Fruit fly (Drosophila melanogaster) whole organism, embryonic: ENCODE measurements around the gene AANATL3.

Source experiments
- Awh ChIP-seq: fragments of 200-800 bp; sonication (Bioruptor generic); IDR thresholded peaks from 2 replicates; pipeline ENCODE4, ENCODE4 v1.3.6; 2022; ENCODE audit warnings: missing biosample characterization, missing genetic modification characterization
- BEAF-32 ChIP-seq: fragments of 200-800 bp; sonication (Bioruptor generic); optimal IDR thresholded peaks from 3 replicates; lab custom pipeline; 2017; ENCODE audit warnings: missing biosample characterization, missing genetic modification characterization, mild to moderate bottlenecking, moderate library complexity, missing genetic modification reagents
- CG10366 ChIP-seq: fragments of 200-800 bp; sonication (Bioruptor generic); IDR thresholded peaks from 2 replicates; pipeline ENCODE4 v1.3.6; 2022; ENCODE audit warnings: missing biosample characterization, missing genetic modification characterization
- CG10565 ChIP-seq: fragments of 200-800 bp; sonication (Bioruptor generic); optimal IDR thresholded peaks from 3 replicates; lab custom pipeline; 2016; ENCODE audit warnings: missing biosample characterization, mild to moderate bottlenecking, missing genetic modification characterization
- CG12071 ChIP-seq: fragments of 200-800 bp; sonication (Bioruptor generic); optimal IDR thresholded peaks from 3 replicates; lab custom pipeline; 2018; ENCODE audit warnings: missing biosample characterization, mild to moderate bottlenecking, missing genetic modification characterization
- CG12104 ChIP-seq: fragments of 200-800 bp; sonication (Bioruptor generic); optimal IDR thresholded peaks from 3 replicates; lab custom pipeline; 2016; ENCODE audit warnings: missing biosample characterization, missing genetic modification characterization
- CG13624 ChIP-seq: fragments of 200-800 bp; sonication (Bioruptor generic); optimal IDR thresholded peaks from 2 replicates; lab custom pipeline; 2016; ENCODE audit warnings: missing biosample characterization, missing genetic modification characterization
- CG1529 ChIP-seq: fragments of 200-800 bp; sonication (Bioruptor generic); optimal IDR thresholded peaks from 3 replicates; lab custom pipeline; 2018; ENCODE audit warnings: missing biosample characterization, missing genetic modification characterization
- CG15696 ChIP-seq: fragments of 200-800 bp; sonication (Bioruptor generic); optimal IDR thresholded peaks from 2 replicates; lab custom pipeline; 2019; ENCODE audit warnings: missing biosample characterization, mild to moderate bottlenecking, missing genetic modification characterization, moderate library complexity
- CG18262 ChIP-seq: fragments of 200-800 bp; optimal IDR thresholded peaks from 3 replicates; lab custom pipeline; 2019; ENCODE audit warnings: missing biosample characterization, mild to moderate bottlenecking, missing genetic modification characterization, moderate library complexity
- CG18599 ChIP-seq: fragments of 200-800 bp; sonication (Bioruptor generic); optimal IDR thresholded peaks from 3 replicates; lab custom pipeline; 2017; ENCODE audit warnings: missing biosample characterization, missing genetic modification characterization, mild to moderate bottlenecking, moderate library complexity, missing genetic modification reagents
- CG32532 ChIP-seq: fragments of 200-800 bp; sonication (Bioruptor generic); IDR thresholded peaks from 2 replicates; pipeline ENCODE4 v1.3.6; 2022; ENCODE audit warnings: missing biosample characterization, missing genetic modification characterization
- CG43689 ChIP-seq: fragments of 200-800 bp; sonication (Bioruptor generic); IDR thresholded peaks from 2 replicates; pipeline ENCODE4 v1.3.6; 2022; ENCODE audit warnings: missing biosample characterization, missing genetic modification characterization
- CG4707 ChIP-seq: fragments of 200-800 bp; sonication (Bioruptor generic); optimal IDR thresholded peaks from 2 replicates; lab custom pipeline; 2018; ENCODE audit warnings: missing biosample characterization, mild to moderate bottlenecking, missing genetic modification characterization, moderate library complexity
- CG6765 ChIP-seq: fragments of 200-800 bp; sonication (Bioruptor generic); optimal IDR thresholded peaks from 3 replicates; lab custom pipeline; 2017; ENCODE audit warnings: missing biosample characterization, mild to moderate bottlenecking, missing genetic modification characterization
- CG8944 ChIP-seq: fragments of 200-800 bp; sonication (Bioruptor generic); optimal IDR thresholded peaks from 3 replicates; lab custom pipeline; 2016; ENCODE audit warnings: missing biosample characterization, missing genetic modification characterization
- CG9609 ChIP-seq: fragments of 200-800 bp; sonication (Bioruptor generic); optimal IDR thresholded peaks from 3 replicates; lab custom pipeline; 2016; ENCODE audit warnings: missing biosample characterization, missing genetic modification characterization
- CHES-1-like ChIP-seq: fragments of 200-800 bp; sonication (Bioruptor generic); optimal IDR thresholded peaks from 2 replicates; lab custom pipeline; 2016; ENCODE audit warnings: missing biosample characterization, missing genetic modification characterization
- D19A ChIP-seq: fragments of 200-800 bp; optimal IDR thresholded peaks from 3 replicates; lab custom pipeline; 2019; ENCODE audit warnings: missing biosample characterization, mild to moderate bottlenecking, missing genetic modification characterization, moderate library complexity
- Drgx ChIP-seq: fragments of 200-800 bp; sonication (Bioruptor generic); IDR thresholded peaks from 2 replicates; pipeline ENCODE4 v1.3.6; 2022; ENCODE audit warnings: missing biosample characterization, missing genetic modification characterization
- H15 ChIP-seq: fragments of 200-800 bp; sonication (Bioruptor generic); IDR thresholded peaks from 3 replicates; pipeline ENCODE4 v1.3.6; 2022; ENCODE audit warnings: missing biosample characterization, missing genetic modification characterization
- HHEX ChIP-seq: fragments of 200-800 bp; sonication (Bioruptor generic); optimal IDR thresholded peaks from 3 replicates; lab custom pipeline; 2017; ENCODE audit warnings: missing biosample characterization, mild to moderate bottlenecking, missing genetic modification characterization, missing genetic modification reagents
- Hr39 ChIP-seq: fragments of >200 bp; optimal IDR thresholded peaks from 2 replicates; lab custom pipeline; 2017
- MTF-1 ChIP-seq: fragments of 200-800 bp; sonication (Bioruptor generic); optimal IDR thresholded peaks from 2 replicates; lab custom pipeline; 2018; ENCODE audit warnings: missing biosample characterization, mild to moderate bottlenecking, missing genetic modification characterization, borderline replicate concordance
- Meics ChIP-seq: fragments of 200-800 bp; sonication (Bioruptor generic); optimal IDR thresholded peaks from 2 replicates; lab custom pipeline; 2017; ENCODE audit warnings: missing biosample characterization, mild to moderate bottlenecking, missing genetic modification characterization
- PHDP ChIP-seq: fragments of 200-800 bp; sonication (Bioruptor generic); optimal IDR thresholded peaks from 3 replicates; lab custom pipeline; 2018; ENCODE audit warnings: missing biosample characterization, mild to moderate bottlenecking, missing genetic modification characterization, moderate library complexity
- Pdp1 ChIP-seq, 2 experiments: fragments of 200-800 bp; sonication (Bioruptor generic); optimal IDR thresholded peaks; 3 replicates each; lab custom pipeline; 2016; ENCODE audit warnings: missing biosample characterization in 2 of 2, missing genetic modification characterization in 2 of 2, mild to moderate bottlenecking in 1 of 2, moderate library complexity in 1 of 2
- Sin3A ChIP-seq: fragments of >200 bp; optimal IDR thresholded peaks from 2 replicates; lab custom pipeline; 2018
- Sry-δ ChIP-seq: fragments of 200-800 bp; sonication (Bioruptor generic); optimal IDR thresholded peaks from 2 replicates; lab custom pipeline; 2016; ENCODE audit warnings: missing biosample characterization, missing genetic modification characterization
- Tbp ChIP-seq: fragments of >200 bp; optimal IDR thresholded peaks from 2 replicates; lab custom pipeline; 2018; ENCODE audit warnings: missing biosample characterization, missing genetic modification characterization
- Xrp1 ChIP-seq: fragments of 200-800 bp; sonication (Bioruptor generic); IDR thresholded peaks from 2 replicates; pipeline ENCODE4 v1.3.6; 2022; ENCODE audit warnings: missing biosample characterization, missing genetic modification characterization
- bsh ChIP-seq, 2 experiments: fragments of 200-800 bp; sonication (Bioruptor generic); optimal IDR thresholded peaks; 2 replicates each; lab custom pipeline; 2017 to 2018; ENCODE audit warnings: mild to moderate bottlenecking in 2 of 2, missing biosample characterization in 2 of 2, missing genetic modification characterization in 2 of 2, moderate library complexity in 1 of 2
- cato ChIP-seq: fragments of 200-800 bp; sonication (Bioruptor generic); optimal IDR thresholded peaks from 2 replicates; lab custom pipeline; 2016; ENCODE audit warnings: missing biosample characterization, missing genetic modification characterization, borderline replicate concordance
- chif ChIP-seq, 2 experiments: fragments of 200-800 bp; sonication (Bioruptor generic); optimal IDR thresholded peaks; 3 replicates each; lab custom pipeline; 2016; ENCODE audit warnings: missing biosample characterization in 2 of 2, missing genetic modification characterization in 2 of 2
- da ChIP-seq: fragments of 200-800 bp; sonication (Bioruptor generic); optimal IDR thresholded peaks from 2 replicates; lab custom pipeline; 2016; ENCODE audit warnings: missing biosample characterization, missing genetic modification characterization
- emc ChIP-seq: fragments of 200-800 bp; sonication (Bioruptor generic); optimal IDR thresholded peaks from 2 replicates; lab custom pipeline; 2016; ENCODE audit warnings: missing biosample characterization, missing genetic modification characterization
- esg ChIP-seq: fragments of 200-800 bp; sonication (Bioruptor generic); conservative IDR thresholded peaks from 2 replicates; pipeline ENCODE4 v1.3.6; 2022; ENCODE audit warnings: missing biosample characterization, missing genetic modification characterization
- grau ChIP-seq: fragments of 200-800 bp; optimal IDR thresholded peaks from 3 replicates; lab custom pipeline; 2019; ENCODE audit warnings: missing biosample characterization, mild to moderate bottlenecking, missing genetic modification characterization, moderate library complexity
- grn ChIP-seq: fragments of 200-800 bp; sonication (Bioruptor generic); optimal IDR thresholded peaks from 3 replicates; lab custom pipeline; 2017; ENCODE audit warnings: missing biosample characterization, missing genetic modification characterization
- gsb ChIP-seq: fragments of 200-800 bp; sonication (Bioruptor generic); IDR thresholded peaks from 2 replicates; pipeline ENCODE4 v1.3.6; 2022; ENCODE audit warnings: missing biosample characterization, missing genetic modification characterization
- klu ChIP-seq: fragments of 200-800 bp; sonication (Bioruptor generic); IDR thresholded peaks from 2 replicates; pipeline ENCODE4 v1.3.6; 2022; ENCODE audit warnings: missing biosample characterization, missing genetic modification characterization
- luna ChIP-seq: fragments of 200-800 bp; sonication (Bioruptor generic); optimal IDR thresholded peaks from 2 replicates; lab custom pipeline; 2016; ENCODE audit warnings: missing biosample characterization, missing genetic modification characterization
- oc ChIP-seq: fragments of 200-800 bp; sonication (Bioruptor generic); optimal IDR thresholded peaks from 2 replicates; lab custom pipeline; 2018; ENCODE audit warnings: missing biosample characterization, mild to moderate bottlenecking, missing genetic modification characterization, moderate library complexity
- otp ChIP-seq: fragments of 200-800 bp; sonication (Bioruptor generic); IDR thresholded peaks from 3 replicates; pipeline ENCODE4, ENCODE4 v1.3.6; 2022; ENCODE audit warnings: missing biosample characterization, missing genetic modification characterization
- prd ChIP-seq, 3 experiments: fragments of >200 bp in 2 of 3; fragments of 200-800 bp in 1 of 3; sonication (Bioruptor generic) in 1 of 3; optimal IDR thresholded peaks in 2 of 3; IDR thresholded peaks in 1 of 3; 2 replicates in 2 of 3; 3 replicates in 1 of 3; pipeline versions ENCODE4 v1.3.6 to Lab custom; 2017 to 2022; ENCODE audit warnings: missing biosample characterization in 1 of 3, missing genetic modification characterization in 1 of 3
- psq ChIP-seq: fragments of 200-800 bp; sonication (Bioruptor generic); optimal IDR thresholded peaks from 2 replicates; lab custom pipeline; 2017; ENCODE audit warnings: missing biosample characterization, missing genetic modification characterization
- row ChIP-seq: fragments of 200-800 bp; sonication (Bioruptor generic); IDR thresholded peaks from 3 replicates; pipeline ENCODE4 v1.3.6; 2022; ENCODE audit warnings: missing biosample characterization, missing genetic modification characterization
- salm ChIP-seq: fragments of 200-800 bp; sonication (Bioruptor generic); optimal IDR thresholded peaks from 2 replicates; lab custom pipeline; 2018; ENCODE audit warnings: missing biosample characterization, mild to moderate bottlenecking, missing genetic modification characterization
- sc ChIP-seq, 3 experiments: fragments of >200 bp in 2 of 3; fragments of 200-800 bp in 1 of 3; sonication (Bioruptor generic) in 1 of 3; optimal IDR thresholded peaks; 2 replicates in 2 of 3; 3 replicates in 1 of 3; lab custom pipeline; 2017; ENCODE audit warnings: mild to moderate bottlenecking in 1 of 3, missing biosample characterization in 1 of 3, missing genetic modification characterization in 1 of 3, missing genetic modification reagents in 1 of 3
- slou ChIP-seq: fragments of 200-800 bp; sonication (Bioruptor generic); optimal IDR thresholded peaks from 3 replicates; lab custom pipeline; 2016; ENCODE audit warnings: missing biosample characterization, missing genetic modification characterization
- sna ChIP-seq: fragments of 200-800 bp; sonication (Bioruptor generic); IDR thresholded peaks from 2 replicates; pipeline ENCODE4 v1.3.6; 2022; ENCODE audit warnings: missing biosample characterization, missing genetic modification characterization; ENCODE audit not compliant: partially characterized antibody
- sr ChIP-seq: fragments of 200-800 bp; sonication (Bioruptor generic); IDR thresholded peaks from 3 replicates; pipeline ENCODE4 v1.3.6; 2022; ENCODE audit warnings: missing biosample characterization, missing genetic modification characterization

Gene AANATL3

dm6 chr2L:20065516-20065915, 39.9 kb upstream of the AANATL3 start, which contains the start of gene vls (continued):
- TF ChIP-seq CG12104 (GFP tag; lab: Kevin White, UChicago): no peak
- TF ChIP-seq CG32532: no peak
- TF ChIP-seq emc (GFP tag; lab: Kevin White, UChicago): no peak
- TF ChIP-seq HHEX (GFP tag; lab: Kevin White, UChicago): no peak
- TF ChIP-seq CG13624 (GFP tag; lab: Kevin White, UChicago): no peak
- TF ChIP-seq esg: no peak
- no peak for TF ChIP-seq Meics (GFP tag; lab: Kevin White, UChicago)
- TF ChIP-seq CG43689: no peak
- no peak for TF ChIP-seq salm (tag; lab: Kevin White, UChicago)
- TF ChIP-seq CG9609: no peak
- no peak for TF ChIP-seq CG18599 (GFP tag; lab: Kevin White, UChicago)
- no peak for TF ChIP-seq Hr39 (lab: Kevin White, UChicago)
- TF ChIP-seq Sry-δ (GFP tag; lab: Kevin White, UChicago): peak; percentile 68
- TF ChIP-seq CG8944 (GFP tag; lab: Kevin White, UChicago): no peak
- TF ChIP-seq Drgx (GFP tag; lab: Robert Waterston, UW): no peak
- no peak for TF ChIP-seq grn (GFP tag; lab: Kevin White, UChicago)
- no peak for TF ChIP-seq CG4707 (GFP tag; lab: Kevin White, UChicago)
- TF ChIP-seq Pdp1 (GFP tag; optimal IDR thresholded peaks at IDR 0.05; lab: Kevin White, UChicago): no peak
- no peak for TF ChIP-seq da (GFP tag; lab: Kevin White, UChicago)
- TF ChIP-seq psq (GFP tag; lab: Kevin White, UChicago): no peak
- no peak for TF ChIP-seq gsb
- no peak for TF ChIP-seq CG18262 (tag; lab: Kevin White, UChicago)
- no peak for TF ChIP-seq bsh (GFP tag; optimal IDR thresholded peaks at IDR 0.05; lab: Kevin White, UChicago)
- TF ChIP-seq Sin3A (lab: Kevin White, UChicago): peak; percentile 21
- TF ChIP-seq Awh: no peak
- TF ChIP-seq slou: no peak
- TF ChIP-seq CHES-1-like (GFP tag; lab: Kevin White, UChicago): no peak
- TF ChIP-seq CG15696 (tag; lab: Kevin White, UChicago): no peak
- peak; percentile 79 for TF ChIP-seq sna (GFP tag; lab: Robert Waterston, UW)
- TF ChIP-seq prd (optimal IDR thresholded peaks at IDR 0.05; lab: Kevin White, UChicago): no peak
- TF ChIP-seq prd (GFP tag; IDR thresholded peaks at IDR 0.05; lab: Robert Waterston, UW): no peak
- TF ChIP-seq D19A (tag; lab: Kevin White, UChicago): peak; percentile 39
- TF ChIP-seq grau (tag; lab: Kevin White, UChicago): no peak
- TF ChIP-seq oc (tag; lab: Kevin White, UChicago): no peak
- TF ChIP-seq Xrp1 (GFP tag; lab: Robert Waterston, UW): no peak
- no peak for TF ChIP-seq MTF-1
- TF ChIP-seq cato (GFP tag; lab: Kevin White, UChicago): no peak
- TF ChIP-seq row (GFP tag; lab: Robert Waterston, UW): peak; percentile 55
- TF ChIP-seq luna (GFP tag; lab: Kevin White, UChicago): no peak
- no peak for TF ChIP-seq H15 (GFP tag; lab: Robert Waterston, UW)
- no peak for TF ChIP-seq PHDP (tag; lab: Kevin White, UChicago)
- TF ChIP-seq chif (GFP tag; optimal IDR thresholded peaks at IDR 0.05; lab: Kevin White, UChicago): no peak
- no peak for TF ChIP-seq CG12071 (GFP tag; lab: Kevin White, UChicago)
- TF ChIP-seq CG6765 (GFP tag; lab: Kevin White, UChicago): no peak
- no peak for TF ChIP-seq sc (optimal IDR thresholded peaks at IDR 0.05; lab: Kevin White, UChicago)
- no peak for TF ChIP-seq sc (GFP tag; optimal IDR thresholded peaks at IDR 0.05; lab: Kevin White, UChicago)
- TF ChIP-seq CG1529 (GFP tag; lab: Kevin White, UChicago): no peak
- TF ChIP-seq klu (GFP tag; lab: Robert Waterston, UW): no peak
- TF ChIP-seq CG10565 (GFP tag; lab: Kevin White, UChicago): no peak
- TF ChIP-seq Tbp (GFP tag; lab: Kevin White, UChicago): no peak
- peak; percentile 73 for TF ChIP-seq BEAF-32
- no peak for TF ChIP-seq sr (GFP tag; lab: Robert Waterston, UW)
- no peak for TF ChIP-seq CG10366 (GFP tag; lab: Robert Waterston, UW)
- no peak for TF ChIP-seq otp (GFP tag; lab: Robert Waterston, UW)
